Worm (Caenorhabditis elegans): ENCODE measurements around the gene T01C3.3.

DNA sequence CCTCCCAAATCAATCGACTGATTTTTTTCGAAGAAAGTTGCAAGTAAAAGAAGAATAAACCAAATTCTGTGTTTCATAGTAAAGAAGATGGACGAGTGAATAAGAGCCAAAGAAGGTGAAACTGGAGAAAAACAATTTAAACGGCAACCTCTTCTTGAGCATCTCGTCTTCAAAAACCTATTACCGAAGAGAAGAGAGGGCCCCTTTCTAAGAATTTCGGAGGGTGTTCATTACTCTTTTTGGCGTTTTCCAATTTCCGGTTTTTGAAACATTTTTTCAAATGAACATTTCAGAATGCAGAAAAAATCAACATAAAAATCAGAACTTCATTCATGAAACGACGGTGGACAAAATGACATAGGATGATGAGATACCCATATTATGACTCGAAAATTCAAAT is 19.1 kb upstream of the T01C3.3 start, which contains the start of gene nmr-2:
- TF ChIP-seq him-1 (tag; optimal IDR thresholded peaks at IDR 0.05) (no peak), dao-5 (tag; optimal IDR thresholded peaks at IDR 0.05) (no peak)

Measured in whole organism, L4/young adult.